Fruit fly (Drosophila melanogaster) whole organism, embryonic: Measurements from ENCODE around the gene Ythdf.

Source experiments
- Aef1 ChIP-seq: fragments of 200-800 bp; sonication (Bioruptor generic); IDR thresholded peaks from 3 replicates; pipeline ENCODE4 v1.3.6; 2022; ENCODE audit warnings: missing biosample characterization, missing genetic modification characterization
- Antp ChIP-seq: fragments of 200-800 bp; sonication (Bioruptor generic); optimal IDR thresholded peaks from 3 replicates; lab custom pipeline; 2016; ENCODE audit warnings: missing biosample characterization, missing genetic modification characterization
- BEAF-32 ChIP-seq: fragments of 200-800 bp; sonication (Bioruptor generic); optimal IDR thresholded peaks from 3 replicates; lab custom pipeline; 2017; ENCODE audit warnings: missing biosample characterization, missing genetic modification characterization, mild to moderate bottlenecking, moderate library complexity, missing genetic modification reagents
- CG10267 ChIP-seq: fragments of 200-800 bp; sonication (Bioruptor generic); optimal IDR thresholded peaks from 2 replicates; lab custom pipeline; 2018; ENCODE audit warnings: missing biosample characterization, mild to moderate bottlenecking, missing genetic modification characterization, moderate library complexity
- CG10543 ChIP-seq: fragments of 200-800 bp; sonication (Bioruptor generic); optimal IDR thresholded peaks from 3 replicates; lab custom pipeline; 2017; ENCODE audit warnings: missing biosample characterization, mild to moderate bottlenecking, missing genetic modification characterization, moderate library complexity
- CG11504 ChIP-seq: fragments of 200-800 bp; sonication (Bioruptor generic); optimal IDR thresholded peaks from 3 replicates; lab custom pipeline; 2019; ENCODE audit warnings: missing biosample characterization, mild to moderate bottlenecking, missing genetic modification characterization, moderate library complexity
- CG12071 ChIP-seq: fragments of 200-800 bp; sonication (Bioruptor generic); optimal IDR thresholded peaks from 3 replicates; lab custom pipeline; 2018; ENCODE audit warnings: missing biosample characterization, mild to moderate bottlenecking, missing genetic modification characterization
- CG15073 ChIP-seq: fragments of 200-800 bp; sonication (Bioruptor generic); optimal IDR thresholded peaks from 2 replicates; lab custom pipeline; 2016; ENCODE audit warnings: missing biosample characterization, missing genetic modification characterization
- CG1529 ChIP-seq: fragments of 200-800 bp; sonication (Bioruptor generic); optimal IDR thresholded peaks from 3 replicates; lab custom pipeline; 2018; ENCODE audit warnings: missing biosample characterization, missing genetic modification characterization
- CG15514 ChIP-seq: fragments of 200-800 bp; sonication (Bioruptor generic); optimal IDR thresholded peaks from 3 replicates; lab custom pipeline; 2017; ENCODE audit warnings: missing biosample characterization, missing genetic modification characterization, mild to moderate bottlenecking, moderate library complexity, missing genetic modification reagents
- CG17385 ChIP-seq: fragments of 200-800 bp; sonication (Bioruptor generic); optimal IDR thresholded peaks from 3 replicates; lab custom pipeline; 2018; ENCODE audit warnings: missing biosample characterization, mild to moderate bottlenecking, missing genetic modification characterization
- CG18262 ChIP-seq: fragments of 200-800 bp; optimal IDR thresholded peaks from 3 replicates; lab custom pipeline; 2019; ENCODE audit warnings: missing biosample characterization, mild to moderate bottlenecking, missing genetic modification characterization, moderate library complexity
- CG18599 ChIP-seq: fragments of 200-800 bp; sonication (Bioruptor generic); optimal IDR thresholded peaks from 3 replicates; lab custom pipeline; 2017; ENCODE audit warnings: missing biosample characterization, missing genetic modification characterization, mild to moderate bottlenecking, moderate library complexity, missing genetic modification reagents
- CG2712 ChIP-seq: fragments of 200-800 bp; optimal IDR thresholded peaks from 3 replicates; lab custom pipeline; 2019; ENCODE audit warnings: missing biosample characterization, mild to moderate bottlenecking, missing genetic modification characterization, moderate library complexity
- CG30431 ChIP-seq: fragments of 200-800 bp; sonication (Bioruptor generic); optimal IDR thresholded peaks from 2 replicates; lab custom pipeline; 2017; ENCODE audit warnings: missing biosample characterization, missing genetic modification characterization
- CG6272 ChIP-seq: fragments of 200-800 bp; sonication (Bioruptor generic); IDR thresholded peaks from 2 replicates; pipeline ENCODE4 v1.3.6; 2022; ENCODE audit warnings: missing biosample characterization, missing genetic modification characterization
- CG6765 ChIP-seq: fragments of 200-800 bp; sonication (Bioruptor generic); optimal IDR thresholded peaks from 3 replicates; lab custom pipeline; 2017; ENCODE audit warnings: missing biosample characterization, mild to moderate bottlenecking, missing genetic modification characterization
- CG7271 ChIP-seq: fragments of 200-800 bp; sonication (Bioruptor generic); optimal IDR thresholded peaks from 2 replicates; lab custom pipeline; 2018; ENCODE audit warnings: missing biosample characterization, mild to moderate bottlenecking, missing genetic modification characterization, moderate library complexity
- CG7745 ChIP-seq: fragments of 200-800 bp; sonication (Bioruptor generic); optimal IDR thresholded peaks from 2 replicates; lab custom pipeline; 2018; ENCODE audit warnings: missing biosample characterization, mild to moderate bottlenecking, missing genetic modification characterization, moderate library complexity
- CG7928 ChIP-seq: fragments of 200-800 bp; sonication (Bioruptor generic); optimal IDR thresholded peaks from 2 replicates; lab custom pipeline; 2017; ENCODE audit warnings: missing biosample characterization, mild to moderate bottlenecking, missing genetic modification characterization
- Chrac-16 ChIP-seq: fragments of 200-800 bp; sonication (Bioruptor generic); optimal IDR thresholded peaks from 3 replicates; lab custom pipeline; 2016; ENCODE audit warnings: missing biosample characterization, missing genetic modification characterization
- D19A ChIP-seq: fragments of 200-800 bp; optimal IDR thresholded peaks from 3 replicates; lab custom pipeline; 2019; ENCODE audit warnings: missing biosample characterization, mild to moderate bottlenecking, missing genetic modification characterization, moderate library complexity
- Dbx ChIP-seq: fragments of 200-800 bp; sonication (Bioruptor generic); IDR thresholded peaks from 3 replicates; pipeline ENCODE4 v1.3.6; 2022; ENCODE audit warnings: missing biosample characterization, missing genetic modification characterization
- GATAe ChIP-seq: fragments of 200-800 bp; sonication (Bioruptor generic); conservative IDR thresholded peaks from 2 replicates; pipeline ENCODE4 v1.3.6; 2022; ENCODE audit warnings: missing biosample characterization, missing genetic modification characterization
- HLH54F ChIP-seq: fragments of 200-800 bp; sonication (Bioruptor generic); optimal IDR thresholded peaks from 3 replicates; lab custom pipeline; 2016; ENCODE audit warnings: missing biosample characterization, missing genetic modification characterization
- Lim3 ChIP-seq: fragments of 200-800 bp; sonication (Bioruptor generic); IDR thresholded peaks from 2 replicates; pipeline ENCODE4 v1.3.6; 2022; ENCODE audit warnings: missing biosample characterization, missing genetic modification characterization
- Lpt ChIP-seq: fragments of >200 bp; optimal IDR thresholded peaks from 2 replicates; lab custom pipeline; 2018; ENCODE audit warnings: missing biosample characterization, missing genetic modification characterization
- NK7.1 ChIP-seq: fragments of 200-800 bp; sonication (Bioruptor generic); optimal IDR thresholded peaks from 3 replicates; lab custom pipeline; 2016; ENCODE audit warnings: missing biosample characterization, missing genetic modification characterization
- Nf-YB ChIP-seq: fragments of 200-800 bp; sonication (Bioruptor generic); optimal IDR thresholded peaks from 3 replicates; lab custom pipeline; 2019; ENCODE audit warnings: missing biosample characterization, mild to moderate bottlenecking, missing genetic modification characterization, moderate library complexity
- Ptx1 ChIP-seq: fragments of 200-800 bp; sonication (Bioruptor generic); IDR thresholded peaks from 2 replicates; pipeline ENCODE4 v1.3.6; 2022; ENCODE audit warnings: missing biosample characterization, missing genetic modification characterization
- Ssrp ChIP-seq: fragments of 200-800 bp; sonication (Bioruptor generic); optimal IDR thresholded peaks from 2 replicates; lab custom pipeline; 2018; ENCODE audit warnings: missing biosample characterization, mild to moderate bottlenecking, missing genetic modification characterization, moderate library complexity
- Tbp ChIP-seq: fragments of >200 bp; optimal IDR thresholded peaks from 2 replicates; lab custom pipeline; 2018; ENCODE audit warnings: missing biosample characterization, missing genetic modification characterization
- ash1 ChIP-seq: fragments of 200-800 bp; sonication (Bioruptor generic); optimal IDR thresholded peaks from 2 replicates; lab custom pipeline; 2018; ENCODE audit warnings: missing biosample characterization, mild to moderate bottlenecking, missing genetic modification characterization
- chinmo ChIP-seq: fragments of 200-800 bp; sonication (Bioruptor generic); IDR thresholded peaks from 4 replicates; pipeline ENCODE4 v1.3.6; 2022; ENCODE audit warnings: missing biosample characterization, missing genetic modification characterization; ENCODE audit not compliant: partially characterized antibody
- gcm ChIP-seq: fragments of 200-800 bp; sonication (Bioruptor generic); optimal IDR thresholded peaks from 2 replicates; lab custom pipeline; 2019; ENCODE audit warnings: missing biosample characterization, mild to moderate bottlenecking, missing genetic modification characterization, moderate library complexity
- ham ChIP-seq: fragments of 200-800 bp; sonication (Bioruptor generic); IDR thresholded peaks from 2 replicates; pipeline ENCODE4 v1.3.6; 2022; ENCODE audit warnings: missing biosample characterization, missing genetic modification characterization
- kah ChIP-seq: fragments of 200-800 bp; sonication (Bioruptor generic); optimal IDR thresholded peaks from 2 replicates; lab custom pipeline; 2018; ENCODE audit warnings: missing biosample characterization, mild to moderate bottlenecking, missing genetic modification characterization
- klu ChIP-seq: fragments of 200-800 bp; sonication (Bioruptor generic); IDR thresholded peaks from 2 replicates; pipeline ENCODE4 v1.3.6; 2022; ENCODE audit warnings: missing biosample characterization, missing genetic modification characterization
- lbe ChIP-seq: fragments of 200-800 bp; sonication (Bioruptor generic); optimal IDR thresholded peaks from 2 replicates; lab custom pipeline; 2016; ENCODE audit warnings: missing biosample characterization, mild to moderate bottlenecking, missing genetic modification characterization
- oc ChIP-seq: fragments of 200-800 bp; sonication (Bioruptor generic); optimal IDR thresholded peaks from 2 replicates; lab custom pipeline; 2018; ENCODE audit warnings: missing biosample characterization, mild to moderate bottlenecking, missing genetic modification characterization, moderate library complexity
- pum ChIP-seq: fragments of 200-800 bp; sonication (Bioruptor generic); optimal IDR thresholded peaks from 2 replicates; lab custom pipeline; 2016; ENCODE audit warnings: missing biosample characterization, missing genetic modification characterization
- pzg ChIP-seq: fragments of 200-800 bp; sonication (Bioruptor generic); optimal IDR thresholded peaks from 3 replicates; lab custom pipeline; 2018; ENCODE audit warnings: missing biosample characterization, mild to moderate bottlenecking, missing genetic modification characterization, moderate library complexity
- ranshi ChIP-seq: fragments of 200-800 bp; sonication (Bioruptor generic); IDR thresholded peaks from 2 replicates; pipeline ENCODE4 v1.3.6; 2022; ENCODE audit warnings: missing biosample characterization, missing genetic modification characterization
- row ChIP-seq: fragments of 200-800 bp; sonication (Bioruptor generic); IDR thresholded peaks from 3 replicates; pipeline ENCODE4 v1.3.6; 2022; ENCODE audit warnings: missing biosample characterization, missing genetic modification characterization
- sens ChIP-seq: fragments of 200-800 bp; sonication (Bioruptor generic); peaks from one replicate; lab custom pipeline; 2016; ENCODE audit warnings: missing biosample characterization, missing genetic modification characterization
- stwl ChIP-seq: fragments of 200-800 bp; sonication (Bioruptor generic); optimal IDR thresholded peaks from 3 replicates; lab custom pipeline; 2018; ENCODE audit warnings: missing biosample characterization, mild to moderate bottlenecking, missing genetic modification characterization, moderate library complexity
- tap ChIP-seq: fragments of 200-800 bp; optimal IDR thresholded peaks from 3 replicates; lab custom pipeline; 2019; ENCODE audit warnings: missing biosample characterization, mild to moderate bottlenecking, missing genetic modification characterization, moderate library complexity
- unpg ChIP-seq: fragments of 200-800 bp; sonication (Bioruptor generic); optimal IDR thresholded peaks from 3 replicates; lab custom pipeline; 2018; ENCODE audit warnings: missing biosample characterization, mild to moderate bottlenecking, missing genetic modification characterization, moderate library complexity
- wek ChIP-seq: fragments of 200-800 bp; sonication (Bioruptor generic); optimal IDR thresholded peaks from 3 replicates; lab custom pipeline; 2018; ENCODE audit warnings: missing biosample characterization, mild to moderate bottlenecking, missing genetic modification characterization, moderate library complexity

The Ythdf gene

DNA sequence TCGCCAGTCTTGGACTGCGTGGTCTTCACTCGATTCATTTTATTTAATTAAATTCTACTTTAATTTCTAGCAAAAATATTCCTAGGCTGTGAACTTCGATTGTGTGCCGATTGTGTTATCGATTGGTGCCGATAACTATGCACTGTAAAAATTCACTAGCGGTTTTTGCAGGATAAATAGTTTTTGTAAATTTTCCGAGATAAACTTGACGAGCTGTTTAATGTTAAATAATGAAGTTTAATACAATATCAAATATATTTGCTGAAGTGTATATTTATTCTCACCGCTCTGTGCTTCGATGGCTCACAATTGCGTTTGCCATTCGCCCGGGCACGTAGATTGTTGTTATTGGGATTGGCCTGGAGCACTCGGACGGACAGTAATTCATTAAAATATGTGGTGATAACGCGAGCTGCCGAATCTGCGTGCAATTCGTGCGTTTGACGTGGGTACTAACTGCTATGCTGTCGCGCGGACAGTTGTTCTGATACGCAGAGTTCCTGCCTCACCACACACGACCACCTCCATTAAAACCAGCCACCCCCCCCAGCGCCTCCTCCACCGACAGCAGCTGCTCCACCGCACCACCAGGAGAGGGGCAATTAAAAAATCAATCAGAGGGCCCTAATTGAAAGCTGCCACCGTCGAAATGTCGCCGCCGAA lies 14.0 kb downstream of the Ythdf start, which contains the start of the genes EMC6 and Hr96 (continued):
- TF ChIP-seq NK7.1 (GFP tag; lab: Kevin White, UChicago) (peak; percentile 84), CG1529 (peak; percentile 78), CG7745 (tag; lab: Kevin White, UChicago) (no peak), Ptx1 (peak; percentile 95), stwl (tag; lab: Kevin White, UChicago) (peak; percentile 80), CG15073 (GFP tag; lab: Kevin White, UChicago) (peak; percentile 54), CG7928 (GFP tag; lab: Kevin White, UChicago) (peak; percentile 68), CG6765 (GFP tag; lab: Kevin White, UChicago) (peak; percentile 73), sens (peak; percentile 99), ranshi (GFP tag; lab: Robert Waterston, UW) (peak; percentile 91), D19A (tag; lab: Kevin White, UChicago) (no peak), row (peak; percentile 97), tap (tag; lab: Kevin White, UChicago) (peak; percentile 87), Lim3 (GFP tag; lab: Robert Waterston, UW) (peak; percentile 72), CG18599 (GFP tag; lab: Kevin White, UChicago) (peak; percentile 96), Tbp (GFP tag; lab: Kevin White, UChicago) (no peak), CG10267 (peak; percentile 88), CG11504 (tag; lab: Kevin White, UChicago) (peak; percentile 90), CG6272 (GFP tag; lab: Robert Waterston, UW) (peak; percentile 91), CG10543 (GFP tag; lab: Kevin White, UChicago) (peak; percentile 93), lbe (GFP tag; lab: Kevin White, UChicago) (peak; percentile 92), BEAF-32 (GFP tag; lab: Kevin White, UChicago) (peak; percentile 66), pzg (GFP tag; lab: Kevin White, UChicago) (peak; percentile 88), klu (peak; percentile 88), kah (GFP tag; lab: Kevin White, UChicago) (peak; percentile 71), CG12071 (GFP tag; lab: Kevin White, UChicago) (peak; percentile 88), CG2712 (tag; lab: Kevin White, UChicago) (peak; percentile 94), Antp (GFP tag; lab: Kevin White, UChicago) (peak; percentile 90), Nf-YB (GFP tag; lab: Kevin White, UChicago) (peak; percentile 81), chinmo (GFP tag; lab: Robert Waterston, UW) (peak; percentile 56; the same call in 1 of the 4 replicates), gcm (GFP tag; lab: Kevin White, UChicago) (peak; percentile 87), wek (GFP tag; lab: Kevin White, UChicago) (peak; percentile 76), HLH54F (peak; percentile 96), pum (GFP tag; lab: Kevin White, UChicago) (peak; percentile 93), Lpt (GFP tag; lab: Kevin White, UChicago) (no peak), Ssrp (tag; lab: Kevin White, UChicago) (peak; percentile 91), CG30431 (GFP tag; lab: Kevin White, UChicago) (peak; percentile 89), CG7271 (tag; lab: Kevin White, UChicago) (peak; percentile 82), unpg (GFP tag; lab: Kevin White, UChicago) (peak; percentile 95), oc (tag; lab: Kevin White, UChicago) (no peak), CG17385 (GFP tag; lab: Kevin White, UChicago) (peak; percentile 87), ash1 (GFP tag; lab: Kevin White, UChicago) (peak; percentile 83), Dbx (peak; percentile 96), Chrac-16 (peak; percentile 96), Aef1 (peak; percentile 98), GATAe (no peak; the same call in 1 of the 2 replicates), CG18262 (tag; lab: Kevin White, UChicago) (peak; percentile 89), CG15514 (GFP tag; lab: Kevin White, UChicago) (peak; percentile 92), ham (GFP tag; lab: Robert Waterston, UW) (peak; percentile 84)
